Fruit fly (Drosophila melanogaster) whole organism, embryonic: ENCODE data around the gene tutl.
A peak's percentile ranks its signal among the peaks of the same experiment; 100 is the strongest.

ENCODE experiments used
- Atf3 ChIP-seq: fragments of 200-800 bp; sonication (Bioruptor generic); optimal IDR thresholded peaks from 3 replicates; lab custom pipeline; 2016; ENCODE audit warnings: missing biosample characterization, missing genetic modification characterization
- B-H2 ChIP-seq: fragments of 200-800 bp; sonication (Bioruptor generic); optimal IDR thresholded peaks from 2 replicates; lab custom pipeline; 2018; ENCODE audit warnings: missing biosample characterization, mild to moderate bottlenecking, missing genetic modification characterization
- CG10462 ChIP-seq: fragments of 200-800 bp; sonication (Bioruptor generic); optimal IDR thresholded peaks from 2 replicates; lab custom pipeline; 2016; ENCODE audit warnings: missing biosample characterization, missing genetic modification characterization
- CG10979 ChIP-seq: fragments of 200-800 bp; sonication (Bioruptor generic); optimal IDR thresholded peaks from 2 replicates; lab custom pipeline; 2018; ENCODE audit warnings: missing biosample characterization, mild to moderate bottlenecking, missing genetic modification characterization, moderate library complexity
- CG11696 ChIP-seq: fragments of 200-800 bp; sonication (Bioruptor generic); IDR thresholded peaks from 2 replicates; pipeline ENCODE4 v1.3.6; 2022; ENCODE audit warnings: missing biosample characterization, missing genetic modification characterization
- CG1233 ChIP-seq: fragments of 200-800 bp; sonication (Bioruptor generic); optimal IDR thresholded peaks from 4 replicates; lab custom pipeline; 2018; ENCODE audit warnings: missing biosample characterization, mild to moderate bottlenecking, missing genetic modification characterization
- CG13287 ChIP-seq: fragments of 200-800 bp; sonication (Bioruptor generic); IDR thresholded peaks from 2 replicates; pipeline ENCODE4 v1.3.6; 2022; ENCODE audit warnings: missing biosample characterization, missing genetic modification characterization; ENCODE audit not compliant: partially characterized antibody
- CG13894 ChIP-seq: fragments of 200-800 bp; sonication (Bioruptor generic); optimal IDR thresholded peaks from 3 replicates; lab custom pipeline; 2018; ENCODE audit warnings: missing biosample characterization, mild to moderate bottlenecking, missing genetic modification characterization, moderate library complexity
- CG15479 ChIP-seq: fragments of 200-800 bp; sonication (Bioruptor generic); optimal IDR thresholded peaks from 3 replicates; lab custom pipeline; 2019; ENCODE audit warnings: missing biosample characterization, mild to moderate bottlenecking, missing genetic modification characterization, moderate library complexity
- CG16813 ChIP-seq: fragments of 200-800 bp; sonication (Bioruptor generic); IDR thresholded peaks from 3 replicates; pipeline ENCODE4 v1.3.6; 2022; ENCODE audit warnings: missing biosample characterization, missing genetic modification characterization; ENCODE audit not compliant: partially characterized antibody
- CG16815 ChIP-seq: fragments of 200-800 bp; sonication (Bioruptor generic); optimal IDR thresholded peaks from 3 replicates; lab custom pipeline; 2017; ENCODE audit warnings: missing biosample characterization, mild to moderate bottlenecking, missing genetic modification characterization
- CG2120 ChIP-seq: fragments of 200-800 bp; sonication (Bioruptor generic); optimal IDR thresholded peaks from 3 replicates; lab custom pipeline; 2016; ENCODE audit warnings: missing biosample characterization, missing genetic modification characterization
- CG33557 ChIP-seq: fragments of 200-800 bp; sonication (Bioruptor generic); optimal IDR thresholded peaks from 2 replicates; lab custom pipeline; 2019; ENCODE audit warnings: missing biosample characterization, mild to moderate bottlenecking, missing genetic modification characterization, moderate library complexity
- CG8089 ChIP-seq: fragments of 200-800 bp; sonication (Bioruptor generic); optimal IDR thresholded peaks from 3 replicates; lab custom pipeline; 2016; ENCODE audit warnings: missing biosample characterization, missing genetic modification characterization
- CG9797 ChIP-seq: fragments of 200-800 bp; sonication (Bioruptor generic); optimal IDR thresholded peaks from 3 replicates; lab custom pipeline; 2018; ENCODE audit warnings: missing biosample characterization, mild to moderate bottlenecking, missing genetic modification characterization
- Chrac-16 ChIP-seq: fragments of 200-800 bp; sonication (Bioruptor generic); optimal IDR thresholded peaks from 3 replicates; lab custom pipeline; 2016; ENCODE audit warnings: missing biosample characterization, missing genetic modification characterization
- Dfd ChIP-seq, 2 experiments: fragments of >200 bp; optimal IDR thresholded peaks; 2 replicates each; lab custom pipeline; 2017; ENCODE audit warnings: missing biosample characterization in 2 of 2, missing genetic modification characterization in 2 of 2
- Drgx ChIP-seq: fragments of 200-800 bp; sonication (Bioruptor generic); IDR thresholded peaks from 2 replicates; pipeline ENCODE4 v1.3.6; 2022; ENCODE audit warnings: missing biosample characterization, missing genetic modification characterization
- Eip74EF ChIP-seq, 2 experiments: fragments of 200-800 bp in 1 of 2; fragments of >200 bp in 1 of 2; sonication (Bioruptor generic) in 1 of 2; optimal IDR thresholded peaks; 2 replicates each; lab custom pipeline; 2017 to 2019; ENCODE audit warnings: missing biosample characterization in 2 of 2, missing genetic modification characterization in 2 of 2, mild to moderate bottlenecking in 1 of 2, moderate library complexity in 1 of 2
- HLH3B ChIP-seq: fragments of 200-800 bp; sonication (Bioruptor generic); IDR thresholded peaks from 2 replicates; pipeline ENCODE4 v1.3.6; 2022; ENCODE audit warnings: missing biosample characterization, missing genetic modification characterization
- Hmr ChIP-seq: fragments of 200-800 bp; sonication (Bioruptor generic); optimal IDR thresholded peaks from 3 replicates; lab custom pipeline; 2017; ENCODE audit warnings: mild to moderate bottlenecking, missing biosample characterization, missing genetic modification reagents, missing genetic modification characterization
- Lhr ChIP-seq: fragments of 200-800 bp; sonication (Bioruptor generic); optimal IDR thresholded peaks from 3 replicates; lab custom pipeline; 2017; ENCODE audit warnings: mild to moderate bottlenecking, missing biosample characterization, missing genetic modification reagents, missing genetic modification characterization
- MBD-R2 ChIP-seq: fragments of 200-800 bp; sonication (Bioruptor generic); IDR thresholded peaks from 2 replicates; pipeline ENCODE4 v1.3.6; 2022; ENCODE audit warnings: missing biosample characterization, missing genetic modification characterization
- Mes4 ChIP-seq: fragments of 200-800 bp; sonication (Bioruptor generic); optimal IDR thresholded peaks from 2 replicates; lab custom pipeline; 2016; ENCODE audit warnings: missing biosample characterization, missing genetic modification characterization
- Sox102F ChIP-seq: fragments of 200-800 bp; sonication (Bioruptor generic); optimal IDR thresholded peaks from 2 replicates; lab custom pipeline; 2018; ENCODE audit warnings: missing biosample characterization, mild to moderate bottlenecking, missing genetic modification characterization, moderate library complexity
- Spps ChIP-seq: fragments of 200-800 bp; sonication (Bioruptor generic); optimal IDR thresholded peaks from 2 replicates; lab custom pipeline; 2018; ENCODE audit warnings: missing biosample characterization, mild to moderate bottlenecking, missing genetic modification characterization
- Tbp ChIP-seq: fragments of >200 bp; optimal IDR thresholded peaks from 2 replicates; lab custom pipeline; 2018; ENCODE audit warnings: missing biosample characterization, missing genetic modification characterization
- cad ChIP-seq: fragments of >200 bp; optimal IDR thresholded peaks from 2 replicates; lab custom pipeline; 2017; ENCODE audit warnings: missing biosample characterization, missing genetic modification characterization
- cas ChIP-seq: fragments of 200-800 bp; sonication (Bioruptor generic); IDR thresholded peaks from 2 replicates; pipeline ENCODE4 v1.3.6; 2022; ENCODE audit warnings: missing biosample characterization, missing genetic modification characterization
- cg ChIP-seq: fragments of 200-800 bp; sonication (Bioruptor generic); optimal IDR thresholded peaks from 3 replicates; lab custom pipeline; 2019; ENCODE audit warnings: missing biosample characterization, mild to moderate bottlenecking, missing genetic modification characterization, moderate library complexity
- corto ChIP-seq: fragments of 200-800 bp; sonication (Bioruptor generic); optimal IDR thresholded peaks from 2 replicates; lab custom pipeline; 2016; ENCODE audit warnings: missing biosample characterization, mild to moderate bottlenecking, missing genetic modification characterization, moderate library complexity
- en ChIP-seq: fragments of 200-800 bp; sonication (Bioruptor generic); optimal IDR thresholded peaks from 2 replicates; lab custom pipeline; 2016; ENCODE audit warnings: missing biosample characterization, missing genetic modification characterization
- gcm2 ChIP-seq: fragments of 200-800 bp; sonication (Bioruptor generic); optimal IDR thresholded peaks from 2 replicates; lab custom pipeline; 2016; ENCODE audit warnings: missing biosample characterization, missing genetic modification characterization
- grn ChIP-seq: fragments of 200-800 bp; sonication (Bioruptor generic); optimal IDR thresholded peaks from 3 replicates; lab custom pipeline; 2017; ENCODE audit warnings: missing biosample characterization, missing genetic modification characterization
- gsb-n ChIP-seq: fragments of 200-800 bp; sonication (Bioruptor generic); optimal IDR thresholded peaks from 3 replicates; lab custom pipeline; 2018; ENCODE audit warnings: missing biosample characterization, mild to moderate bottlenecking, missing genetic modification characterization
- ham ChIP-seq: fragments of 200-800 bp; sonication (Bioruptor generic); IDR thresholded peaks from 2 replicates; pipeline ENCODE4 v1.3.6; 2022; ENCODE audit warnings: missing biosample characterization, missing genetic modification characterization
- hth ChIP-seq: fragments of >200 bp; optimal IDR thresholded peaks from 2 replicates; lab custom pipeline; 2017; ENCODE audit warnings: inconsistent platforms
- ind ChIP-seq: fragments of 200-800 bp; sonication (Bioruptor generic); optimal IDR thresholded peaks from 3 replicates; lab custom pipeline; 2016; ENCODE audit warnings: missing biosample characterization, missing genetic modification characterization
- pho ChIP-seq: fragments of 200-800 bp; sonication (Bioruptor generic); optimal IDR thresholded peaks from 2 replicates; lab custom pipeline; 2016; ENCODE audit warnings: missing biosample characterization, missing genetic modification characterization
- phol ChIP-seq: fragments of 200-800 bp; sonication (Bioruptor generic); optimal IDR thresholded peaks from 3 replicates; lab custom pipeline; 2018; ENCODE audit warnings: missing biosample characterization, mild to moderate bottlenecking, missing genetic modification characterization, moderate library complexity
- pum ChIP-seq: fragments of 200-800 bp; sonication (Bioruptor generic); optimal IDR thresholded peaks from 2 replicates; lab custom pipeline; 2016; ENCODE audit warnings: missing biosample characterization, missing genetic modification characterization
- pzg ChIP-seq: fragments of 200-800 bp; sonication (Bioruptor generic); optimal IDR thresholded peaks from 3 replicates; lab custom pipeline; 2018; ENCODE audit warnings: missing biosample characterization, mild to moderate bottlenecking, missing genetic modification characterization, moderate library complexity
- rib ChIP-seq: fragments of 200-800 bp; sonication (Bioruptor generic); IDR thresholded peaks from 2 replicates; pipeline ENCODE4 v1.3.6; 2022; ENCODE audit warnings: missing biosample characterization, missing genetic modification characterization
- ro ChIP-seq: fragments of 200-800 bp; sonication (Bioruptor generic); IDR thresholded peaks from 2 replicates; pipeline ENCODE4 v1.3.6; 2022; ENCODE audit warnings: missing biosample characterization, missing genetic modification characterization
- sens ChIP-seq: fragments of 200-800 bp; sonication (Bioruptor generic); peaks from one replicate; lab custom pipeline; 2016; ENCODE audit warnings: missing biosample characterization, missing genetic modification characterization
- slou ChIP-seq: fragments of 200-800 bp; sonication (Bioruptor generic); optimal IDR thresholded peaks from 3 replicates; lab custom pipeline; 2016; ENCODE audit warnings: missing biosample characterization, missing genetic modification characterization
- slp2 ChIP-seq: fragments of 200-800 bp; sonication (Bioruptor generic); optimal IDR thresholded peaks from 2 replicates; lab custom pipeline; 2016; ENCODE audit warnings: missing biosample characterization, missing genetic modification characterization
- so ChIP-seq: fragments of 200-800 bp; sonication (Bioruptor generic); IDR thresholded peaks from 3 replicates; pipeline ENCODE4 v1.3.6; 2022; ENCODE audit warnings: missing biosample characterization, missing genetic modification characterization
- stwl ChIP-seq: fragments of 200-800 bp; sonication (Bioruptor generic); optimal IDR thresholded peaks from 3 replicates; lab custom pipeline; 2018; ENCODE audit warnings: missing biosample characterization, mild to moderate bottlenecking, missing genetic modification characterization, moderate library complexity
- sug ChIP-seq: fragments of 200-800 bp; optimal IDR thresholded peaks from 2 replicates; lab custom pipeline; 2019; ENCODE audit warnings: missing biosample characterization, mild to moderate bottlenecking, missing genetic modification characterization, moderate library complexity
- zf30C ChIP-seq: fragments of 200-800 bp; sonication (Bioruptor generic); optimal IDR thresholded peaks from 3 replicates; lab custom pipeline; 2018; ENCODE audit warnings: missing biosample characterization, mild to moderate bottlenecking, missing genetic modification characterization

Gene tutl

DNA sequence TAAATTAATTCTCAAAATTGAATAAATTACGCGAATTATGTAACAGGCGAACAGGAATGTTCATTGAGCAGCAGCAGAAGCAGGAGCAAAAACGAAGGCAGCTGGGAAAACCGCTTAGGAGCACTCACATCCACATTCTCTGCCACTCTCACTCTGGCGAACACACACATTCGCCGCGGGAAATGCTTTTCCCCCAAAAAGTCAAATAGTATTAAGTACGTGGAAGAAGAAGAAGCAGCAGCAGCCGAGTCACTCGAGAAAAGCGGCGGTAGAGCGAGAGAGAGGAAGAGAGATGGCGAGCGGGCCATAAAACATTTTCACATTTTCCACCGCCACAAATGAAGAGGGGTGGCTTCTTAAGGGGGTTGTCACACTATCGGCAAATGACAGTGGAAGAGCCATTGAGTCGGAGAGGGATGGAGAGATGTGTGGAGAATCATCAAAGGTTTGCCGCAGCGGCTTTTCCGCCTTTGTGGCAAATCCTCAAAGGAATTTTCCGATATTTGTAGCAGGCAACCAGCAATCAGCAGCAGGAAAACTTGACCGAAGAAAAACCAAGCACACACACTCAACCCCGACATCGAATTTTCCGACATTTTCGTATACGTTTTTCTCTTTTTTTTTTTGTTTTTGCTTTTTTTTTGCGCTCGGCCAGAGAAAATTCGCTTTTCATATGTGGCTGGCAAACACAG lies 63.8 kb downstream of the tutl start (continued):
- TF ChIP-seq so (GFP tag; lab: Robert Waterston, UW) (peak; percentile 30; the same call in 1 of the 3 replicates), CG9797 (GFP tag; lab: Kevin White, UChicago) (no peak), cg (peak; percentile 59), sens (peak; percentile 30), ham (GFP tag; lab: Robert Waterston, UW) (no peak), CG13287 (peak; percentile 45), CG16815 (GFP tag; lab: Kevin White, UChicago) (no peak), rib (GFP tag; lab: Robert Waterston, UW) (peak; percentile 35; the same call in 1 of the 2 replicates), CG2120 (GFP tag; lab: Kevin White, UChicago) (no peak), Mes4 (no peak), pzg (GFP tag; lab: Kevin White, UChicago) (no peak), slou (GFP tag; lab: Kevin White, UChicago) (no peak), stwl (tag; lab: Kevin White, UChicago) (peak; percentile 6), Chrac-16 (GFP tag; lab: Kevin White, UChicago) (no peak), Atf3 (GFP tag; lab: Kevin White, UChicago) (no peak), ind (GFP tag; lab: Kevin White, UChicago) (no peak), sug (no peak), grn (GFP tag; lab: Kevin White, UChicago) (no peak), CG33557 (no peak), pum (GFP tag; lab: Kevin White, UChicago) (no peak), Eip74EF (GFP tag; optimal IDR thresholded peaks at IDR 0.05; lab: Kevin White, UChicago) (no peak), gcm2 (GFP tag; lab: Kevin White, UChicago) (no peak), Dfd (GFP tag; optimal IDR thresholded peaks at IDR 0.05; lab: Kevin White, UChicago) (no peak), CG10462 (no peak), Hmr (no peak), cas (no peak), MBD-R2 (GFP tag; lab: Robert Waterston, UW) (peak; percentile 21), hth (lab: Kevin White, UChicago) (no peak), CG15479 (GFP tag; lab: Kevin White, UChicago) (no peak), pho (GFP tag; lab: Kevin White, UChicago) (no peak), HLH3B (GFP tag; lab: Robert Waterston, UW) (no peak), CG1233 (no peak), gsb-n (peak; percentile 92), CG8089 (GFP tag; lab: Kevin White, UChicago) (no peak), phol (tag; lab: Kevin White, UChicago) (no peak), Lhr (no peak), ro (GFP tag; lab: Robert Waterston, UW) (no peak), Tbp (no peak), corto (GFP tag; lab: Kevin White, UChicago) (no peak), slp2 (GFP tag; lab: Kevin White, UChicago) (no peak), Sox102F (no peak), CG11696 (GFP tag; lab: Robert Waterston, UW) (no peak), Spps (tag; lab: Kevin White, UChicago) (no peak), en (GFP tag; lab: Kevin White, UChicago) (no peak), Drgx (peak; percentile 83), CG10979 (tag; lab: Kevin White, UChicago) (no peak), CG13894 (tag; lab: Kevin White, UChicago) (peak; percentile 65), cad (GFP tag; lab: Kevin White, UChicago) (peak; percentile 86), B-H2 (GFP tag; lab: Kevin White, UChicago) (peak; percentile 40), CG16813 (no peak), zf30C (peak; percentile 26)
